Worm (Caenorhabditis elegans) whole organism, L4 larva: ENCODE data around the gene F42G4.5.
A peak's percentile ranks its signal among the peaks of the same experiment; 100 is the strongest.
"Not testable (repeated sequence)": the region's sequence is repeated elsewhere in the genome, so short reads cannot be mapped to it uniquely, and the experiment has no call there.

Experiments used
- D1046.2 ChIP-seq: fragments of 200-800 bp; sonication (Bioruptor generic); IDR thresholded peaks from 2 replicates; pipeline ENCODE4 v1.3.6; 2022; ENCODE audit warnings: missing genetic modification characterization, missing compliant biosample characterization
- F10B5.3 ChIP-seq: sonication (generic microtip); optimal IDR thresholded peaks from 2 replicates; lab custom pipeline; 2016; ENCODE audit warnings: mild to moderate bottlenecking, missing genetic modification characterization, missing compliant biosample characterization
- F37D6.2 ChIP-seq: sonication (generic microtip); optimal IDR thresholded peaks from 2 replicates; lab custom pipeline; 2016; ENCODE audit warnings: mild to moderate bottlenecking, missing genetic modification characterization, missing compliant biosample characterization
- R02D3.7 ChIP-seq: fragments of 150-350 bp; sonication (generic microtip); optimal IDR thresholded peaks from 3 replicates; lab custom pipeline; 2014; ENCODE audit warnings: missing biosample characterization, missing genetic modification characterization
- Y5F2A.4 ChIP-seq: fragments of 200-800 bp; sonication (Bioruptor generic); optimal IDR thresholded peaks from 2 replicates; lab custom pipeline; 2018; ENCODE audit warnings: mild to moderate bottlenecking, missing genetic modification characterization, missing compliant biosample characterization
- ceh-20 ChIP-seq: fragments of 200-800 bp; sonication (Bioruptor generic); IDR thresholded peaks from 2 replicates; pipeline ENCODE4 v1.3.6; 2022; ENCODE audit warnings: missing genetic modification reagents, missing genetic modification characterization, missing compliant biosample characterization
- ceh-32 ChIP-seq: sonication (generic microtip); optimal IDR thresholded peaks from 2 replicates; lab custom pipeline; 2016; ENCODE audit warnings: mild to moderate bottlenecking, missing genetic modification characterization, missing compliant biosample characterization; ENCODE audit not compliant: poor library complexity
- ceh-44 ChIP-seq: fragments of 200-800 bp; sonication (Bioruptor generic); IDR thresholded peaks from 2 replicates; pipeline ENCODE4 v1.3.6; 2022; ENCODE audit warnings: missing genetic modification reagents, missing genetic modification characterization, missing compliant biosample characterization
- daf-16 ChIP-seq, 3 experiments: sonication (generic microtip); optimal IDR thresholded peaks; 2 replicates each; lab custom pipeline; 2016 to 2017; ENCODE audit warnings: missing genetic modification characterization in 3 of 3, missing genetic modification reagents in 3 of 3, mild to moderate bottlenecking in 2 of 3, missing compliant biosample characterization in 2 of 3, missing biosample characterization in 1 of 3, moderate library complexity in 1 of 3
- dmd-6 ChIP-seq: fragments of 200-800 bp; sonication (Bioruptor generic); IDR thresholded peaks from 2 replicates; pipeline ENCODE4 v1.3.6; 2022; ENCODE audit warnings: missing genetic modification reagents, missing genetic modification characterization, missing compliant biosample characterization
- dpl-1 ChIP-seq: fragments of 150-350 bp; optimal IDR thresholded peaks from 2 replicates; lab custom pipeline; 2014; ENCODE audit warnings: missing biosample characterization, missing genetic modification reagents, missing genetic modification characterization
- duxl-1 ChIP-seq: sonication (generic microtip); optimal IDR thresholded peaks from 2 replicates; lab custom pipeline; 2016; ENCODE audit warnings: mild to moderate bottlenecking, missing genetic modification characterization, moderate library complexity, missing compliant biosample characterization; ENCODE audit not compliant: poor library complexity
- fos-1 ChIP-seq: fragments of 150-350 bp; optimal IDR thresholded peaks from 2 replicates; lab custom pipeline; 2014; ENCODE audit warnings: missing biosample characterization, missing genetic modification characterization
- gei-8 ChIP-seq: fragments of 200-800 bp; sonication (Bioruptor generic); optimal IDR thresholded peaks from 2 replicates; lab custom pipeline; 2018; ENCODE audit warnings: mild to moderate bottlenecking, missing genetic modification characterization, missing compliant biosample characterization
- hlh-11 ChIP-seq: fragments of 200-800 bp; sonication (Bioruptor generic); optimal IDR thresholded peaks from 2 replicates; lab custom pipeline; 2018; ENCODE audit warnings: mild to moderate bottlenecking, missing genetic modification characterization, missing compliant biosample characterization
- hmg-1.1 ChIP-seq: fragments of 200-800 bp; sonication (Bioruptor generic); IDR thresholded peaks from 2 replicates; pipeline ENCODE4 v1.3.6; 2022; ENCODE audit warnings: missing genetic modification reagents, missing genetic modification characterization, missing compliant biosample characterization
- lin-1 ChIP-seq: fragments of 200-800 bp; sonication (Bioruptor generic); IDR thresholded peaks from 2 replicates; pipeline ENCODE4 v1.3.6; 2022; ENCODE audit warnings: missing genetic modification reagents, missing genetic modification characterization, missing compliant biosample characterization
- lin-13 ChIP-seq: fragments of 150-350 bp; optimal IDR thresholded peaks from 2 replicates; lab custom pipeline; 2014; ENCODE audit warnings: missing biosample characterization, missing genetic modification reagents, missing genetic modification characterization
- lin-38 ChIP-seq: fragments of 200-800 bp; sonication (Bioruptor generic); IDR thresholded peaks from 2 replicates; pipeline ENCODE4 v1.3.6; 2022; ENCODE audit warnings: missing genetic modification reagents, missing genetic modification characterization, missing compliant biosample characterization
- mep-1 ChIP-seq: fragments of 150-350 bp; sonication (generic microtip); optimal IDR thresholded peaks from 3 replicates; lab custom pipeline; 2014; ENCODE audit warnings: missing biosample characterization, missing genetic modification characterization
- mes-2 ChIP-seq: sonication (generic microtip); optimal IDR thresholded peaks from 2 replicates; lab custom pipeline; 2016; ENCODE audit warnings: missing genotype, mild to moderate bottlenecking, missing genetic modification characterization, missing compliant biosample characterization; ENCODE audit not compliant: poor library complexity, severe bottlenecking
- nhr-10 ChIP-seq: fragments of 150-350 bp; optimal IDR thresholded peaks from 2 replicates; lab custom pipeline; 2014; ENCODE audit warnings: missing biosample characterization, missing genetic modification characterization
- nhr-102 ChIP-seq: sonication (generic microtip); optimal IDR thresholded peaks from 2 replicates; lab custom pipeline; 2016; ENCODE audit warnings: mild to moderate bottlenecking, missing genetic modification characterization, moderate library complexity, missing compliant biosample characterization
- nhr-11 ChIP-seq: fragments of 150-350 bp; optimal IDR thresholded peaks from 2 replicates; lab custom pipeline; 2014; ENCODE audit warnings: missing biosample characterization, missing genetic modification characterization
- nhr-237 ChIP-seq: sonication (generic microtip); optimal IDR thresholded peaks from 2 replicates; lab custom pipeline; 2017; ENCODE audit warnings: missing biosample characterization, missing genetic modification characterization
- nhr-48 ChIP-seq: sonication (generic microtip); optimal IDR thresholded peaks from 2 replicates; lab custom pipeline; 2016; ENCODE audit warnings: mild to moderate bottlenecking, missing genetic modification characterization, missing compliant biosample characterization
- nhr-6 ChIP-seq: fragments of 150-350 bp; optimal IDR thresholded peaks from 2 replicates; lab custom pipeline; 2014; ENCODE audit warnings: missing biosample characterization, missing genetic modification characterization
- nhr-76 ChIP-seq: fragments of 150-350 bp; optimal IDR thresholded peaks from 2 replicates; lab custom pipeline; 2014; ENCODE audit warnings: missing biosample characterization, missing genetic modification characterization
- nhr-77 ChIP-seq: fragments of 150-350 bp; optimal IDR thresholded peaks from 2 replicates; lab custom pipeline; 2014; ENCODE audit warnings: missing biosample characterization, missing genetic modification characterization
- saeg-2 ChIP-seq: fragments of 200-800 bp; sonication (Bioruptor generic); IDR thresholded peaks from 2 replicates; pipeline ENCODE4 v1.3.6; 2022; ENCODE audit warnings: missing genetic modification reagents, missing genetic modification characterization, missing compliant biosample characterization
- skn-1 ChIP-seq: fragments of 150-350 bp; optimal IDR thresholded peaks from 2 replicates; lab custom pipeline; 2014; ENCODE audit warnings: missing biosample characterization, missing genetic modification characterization
- snpc-1.2 ChIP-seq: fragments of 200-800 bp; sonication (Bioruptor generic); IDR thresholded peaks from 2 replicates; pipeline ENCODE4 v1.3.6; 2022; ENCODE audit warnings: missing genetic modification reagents, missing genetic modification characterization, missing compliant biosample characterization
- snpc-4 ChIP-seq: fragments of 150-350 bp; optimal IDR thresholded peaks from 2 replicates; lab custom pipeline; 2014; ENCODE audit warnings: missing biosample characterization, missing genetic modification characterization
- unc-62 ChIP-seq, 3 experiments: fragments of 150-350 bp in 1 of 3; sonication (generic microtip); optimal IDR thresholded peaks in 2 of 3; peaks in 1 of 3; 1 replicate in 1 of 3; 2 replicates in 2 of 3; lab custom pipeline; 2014 to 2017; ENCODE audit warnings: missing biosample characterization in 3 of 3, missing genetic modification characterization in 3 of 3, missing genetic modification reagents in 3 of 3, missing genotype in 1 of 3
- vab-7 ChIP-seq: fragments of 200-800 bp; sonication (Bioruptor generic); IDR thresholded peaks from 2 replicates; pipeline ENCODE4 v1.3.6; 2022; ENCODE audit warnings: missing genetic modification reagents, missing genetic modification characterization, missing compliant biosample characterization
- zfp-2 ChIP-seq: sonication (generic microtip); optimal IDR thresholded peaks from 2 replicates; lab custom pipeline; 2016; ENCODE audit warnings: mild to moderate bottlenecking, missing genetic modification characterization, missing compliant biosample characterization
- zip-2 ChIP-seq: fragments of 150-350 bp; optimal IDR thresholded peaks from 2 replicates; lab custom pipeline; 2014; ENCODE audit warnings: missing biosample characterization, missing genetic modification characterization
- ztf-11 ChIP-seq: fragments of 150-350 bp; optimal IDR thresholded peaks from 2 replicates; lab custom pipeline; 2014; ENCODE audit warnings: missing biosample characterization, missing genetic modification characterization

The F42G4.5 gene

ce11 chrII:13078848-13079428 lies 5.7 kb downstream of the F42G4.5 start, which contains the start of gene F42G4.6 (continued):
- TF ChIP-seq mep-1 (tag; lab: Kevin White, UChicago) (no peak), snpc-1.2 (no peak), nhr-77 (tag; lab: Kevin White, UChicago) (peak; percentile 36), gei-8 (no peak), hmg-1.1 (no peak), nhr-76 (tag; lab: Kevin White, UChicago) (no peak), skn-1 (tag; lab: Kevin White, UChicago) (no peak), nhr-102 (tag; lab: Kevin White, UChicago) (peak; percentile 2), vab-7 (GFP tag; lab: Robert Waterston, UW) (no peak), ceh-32 (tag; lab: Kevin White, UChicago) (no peak), snpc-4 (tag; lab: Kevin White, UChicago) (no peak), nhr-10 (tag; lab: Kevin White, UChicago) (no peak), nhr-11 (tag; lab: Kevin White, UChicago) (no peak), dmd-6 (GFP tag; lab: Robert Waterston, UW) (peak; percentile 84), daf-16 (GFP tag; optimal IDR thresholded peaks at IDR 0.05; lab: Kevin White, UChicago) (no peak), daf-16 (tag; optimal IDR thresholded peaks at IDR 0.05; lab: Kevin White, UChicago) (peak; percentile 90), lin-1 (GFP tag; lab: Robert Waterston, UW) (no peak), zfp-2 (tag; lab: Kevin White, UChicago) (no peak), D1046.2 (no peak), ceh-20 (GFP tag; lab: Robert Waterston, UW) (0 out of 2 replicates have a peak, but pooled peaks have one; percentile 20), F37D6.2 (tag; lab: Kevin White, UChicago) (no peak), R02D3.7 (tag; lab: Kevin White, UChicago) (no peak), Y5F2A.4 (GFP tag; lab: Kevin White, UChicago) (no peak), saeg-2 (no peak), lin-13 (GFP tag; lab: Kevin White, UChicago) (peak; percentile 27), unc-62 (GFP tag; optimal IDR thresholded peaks at IDR 0.05 in 1 of 2; lab: Kevin White, UChicago) (no peak), unc-62 (tag; optimal IDR thresholded peaks at IDR 0.05; lab: Kevin White, UChicago) (no peak), hlh-11 (tag; lab: Kevin White, UChicago) (peak; percentile 78), fos-1 (tag; lab: Kevin White, UChicago) (no peak), ztf-11 (tag; lab: Kevin White, UChicago) (no peak), F10B5.3 (no peak), nhr-237 (tag; lab: Kevin White, UChicago) (no peak)

ce11 chrII:13080607-13081006 lies 7.3 kb downstream of the F42G4.5 start, which contains the start of gene Y81G3A.2:
Gene Y81G3A.2, plus strand, starts transcription at chrII:13080907.
- not testable (repeated sequence) for TF ChIP-seq ceh-44 (GFP tag; lab: Robert Waterston, UW); zip-2; nhr-48

- not testable (repeated sequence) for TF ChIP-seq duxl-1 (tag; lab: Kevin White, UChicago); nhr-11 (tag; lab: Kevin White, UChicago); daf-16 (GFP tag; optimal IDR thresholded peaks at IDR 0.05; lab: Kevin White, UChicago); daf-16 (tag; optimal IDR thresholded peaks at IDR 0.05; lab: Kevin White, UChicago)
These were observed 9.1 kb downstream of the F42G4.5 start, which contains the start of gene Y81G3A.6 for ce11 chrII:13082403-13082802. Gene Y81G3A.6, minus strand, starts transcription at chrII:13082503.

DNA sequence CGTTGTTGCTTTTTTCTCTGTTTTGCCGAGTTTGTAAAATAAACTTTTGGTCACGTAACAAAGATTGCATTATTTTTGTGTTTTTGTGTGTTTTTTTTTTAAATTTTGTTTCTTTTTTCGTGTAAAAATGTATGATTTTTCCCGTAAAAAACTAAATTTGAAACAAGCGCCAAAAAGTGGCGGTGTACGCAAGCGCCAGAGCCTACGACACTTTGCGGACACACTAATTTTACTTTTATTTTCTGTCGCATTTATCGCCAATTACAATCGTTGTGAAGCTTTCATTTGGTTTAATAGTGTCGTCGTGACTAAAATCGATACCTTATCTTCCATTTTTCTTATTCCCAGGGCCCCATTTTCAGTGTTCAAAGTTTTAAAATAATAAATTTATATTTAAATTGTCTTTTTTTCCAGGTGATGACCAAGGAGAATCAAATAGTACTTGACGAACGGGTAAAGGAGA lies 10.5 kb downstream of the F42G4.5 start, which contains the start of the genes Y81G3A.1 and gcn-2:
Gene Y81G3A.1 (minus strand): TSS at position 175 of the 463 bp plus-strand sequence.
Gene gcn-2 (plus strand): TSS at position 413 of the 463 bp plus-strand sequence.
- peak; percentile 82 for TF ChIP-seq mes-2
- peak; percentile 58 for TF ChIP-seq lin-38
- no peak for TF ChIP-seq nhr-10 (tag; lab: Kevin White, UChicago)
- peak; percentile 96 for TF ChIP-seq dpl-1 (GFP tag; lab: Kevin White, UChicago)
- TF ChIP-seq hmg-1.1 = no peak
- TF ChIP-seq nhr-6 (tag; lab: Kevin White, UChicago) = peak; percentile 2
